Worm (Caenorhabditis elegans): ENCODE measurements around the gene vha-4.

vha-4 gene

DNA sequence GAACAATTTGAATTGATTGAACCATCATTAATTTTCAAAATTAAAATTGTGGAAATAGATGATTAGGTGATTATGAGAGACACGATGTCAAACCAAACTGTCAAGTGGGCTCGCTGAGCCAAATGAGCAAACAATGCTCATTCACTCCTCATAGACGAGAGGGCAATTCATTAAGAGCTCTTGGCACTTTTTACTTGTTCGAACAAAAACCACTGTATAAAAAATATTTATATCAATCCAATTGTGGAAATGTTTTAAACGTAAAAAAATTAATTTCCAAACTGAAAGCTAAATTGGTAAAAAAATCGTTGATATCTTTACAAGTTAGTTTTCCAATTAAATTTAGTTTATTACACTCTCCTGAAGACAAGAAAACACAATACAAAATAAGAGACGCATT, 29.4 kb downstream of the vha-4 start, which contains the start of gene acr-7:
Gene acr-7 (minus strand): TSS at position 101 of the 400 bp plus-strand sequence.
- TF ChIP-seq bed-1 (GFP tag; IDR thresholded peaks at IDR 0.05) (no peak), F57C9.4 (tag; optimal IDR thresholded peaks at IDR 0.05) (no peak), ZK185.1 (tag; optimal IDR thresholded peaks at IDR 0.05; ENCODE audit: poor library complexity, severe bottlenecking) (no peak), repo-1 (tag; optimal IDR thresholded peaks at IDR 0.05) (no peak), sptf-2 (GFP tag; optimal IDR thresholded peaks at IDR 0.05) (no peak), snpc-1.3 (tag; optimal IDR thresholded peaks at IDR 0.05; ENCODE audit: insufficient read depth) (no peak), ccch-3 (GFP tag; optimal IDR thresholded peaks at IDR 0.05) (no peak), dpl-1 (GFP tag; optimal IDR thresholded peaks at IDR 0.05) (no peak), F33H1.4 (GFP tag; IDR thresholded peaks at IDR 0.05) (no peak), xnd-1 (tag; optimal IDR thresholded peaks at IDR 0.05) (no peak), rec-8 (tag; optimal IDR thresholded peaks at IDR 0.05) (no peak), snpc-1.1 (tag; optimal IDR thresholded peaks at IDR 0.05; ENCODE audit: insufficient read depth) (no peak), die-1 (tag; optimal IDR thresholded peaks at IDR 0.05) (no peak), ztf-26 (tag; optimal IDR thresholded peaks at IDR 0.05) (no peak), Y53F4B.3 (GFP tag; IDR thresholded peaks at IDR 0.05) (no peak), lin-26 (GFP tag; IDR thresholded peaks at IDR 0.05) (no peak), unc-130 (GFP tag; optimal IDR thresholded peaks at IDR 0.05) (no peak), F10E7.11 (tag; optimal IDR thresholded peaks at IDR 0.05) (no peak), rcor-1 (GFP tag; IDR thresholded peaks at IDR 0.05) (no peak)

DNA sequence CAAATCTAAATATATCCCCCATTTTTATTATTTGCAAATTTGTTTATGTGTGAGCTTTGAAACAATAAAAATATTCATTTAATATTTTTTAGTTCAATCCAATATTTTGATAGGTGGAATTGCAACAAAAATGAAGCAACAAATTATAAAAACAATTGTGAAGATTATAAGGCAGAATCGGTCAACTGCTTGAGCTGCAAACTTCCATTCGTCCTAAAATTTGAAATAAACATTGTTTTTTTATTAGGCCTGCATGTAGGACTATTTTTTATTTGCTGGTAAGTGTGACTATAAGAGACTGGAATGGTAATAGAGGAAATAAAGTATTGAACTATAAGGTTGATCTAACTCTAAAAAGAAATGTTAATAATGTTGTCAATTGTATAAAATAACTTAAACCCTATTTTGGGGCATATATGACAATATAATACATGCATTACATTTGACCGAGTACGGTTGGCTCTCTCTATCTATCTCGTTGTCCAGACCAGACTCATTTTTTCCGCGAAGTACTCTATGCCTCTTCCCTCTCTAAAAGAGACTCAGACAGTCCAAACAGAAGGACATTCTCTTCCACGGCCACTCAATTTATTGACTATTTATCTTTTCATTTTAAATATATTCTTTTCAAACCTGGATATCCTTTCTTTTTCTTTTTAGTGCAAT, 33.4 kb downstream of the vha-4 start, which contains the start of gene T09A5.4:
Gene T09A5.4 (plus strand): TSS at position 616 of the 666 bp plus-strand sequence.
- no peak for TF ChIP-seq fkh-3 (tag; optimal IDR thresholded peaks at IDR 0.05)
- TF ChIP-seq F33H1.4 (GFP tag; IDR thresholded peaks at IDR 0.05) = no peak
- no peak for TF ChIP-seq ceh-58 (GFP tag; IDR thresholded peaks at IDR 0.05)
- TF ChIP-seq cebp-1 (GFP tag; IDR thresholded peaks at IDR 0.05) = no peak
- no peak for TF ChIP-seq cebp-1 (tag; optimal IDR thresholded peaks at IDR 0.05)
- no peak for TF ChIP-seq pbrm-1 (GFP tag; IDR thresholded peaks at IDR 0.05)
- no peak for TF ChIP-seq mxl-1 (tag; optimal IDR thresholded peaks at IDR 0.05)
- TF ChIP-seq unc-130 (GFP tag; optimal IDR thresholded peaks at IDR 0.05) = no peak
- no peak for TF ChIP-seq hmg-1.2 (GFP tag; IDR thresholded peaks at IDR 0.05)

DNA sequence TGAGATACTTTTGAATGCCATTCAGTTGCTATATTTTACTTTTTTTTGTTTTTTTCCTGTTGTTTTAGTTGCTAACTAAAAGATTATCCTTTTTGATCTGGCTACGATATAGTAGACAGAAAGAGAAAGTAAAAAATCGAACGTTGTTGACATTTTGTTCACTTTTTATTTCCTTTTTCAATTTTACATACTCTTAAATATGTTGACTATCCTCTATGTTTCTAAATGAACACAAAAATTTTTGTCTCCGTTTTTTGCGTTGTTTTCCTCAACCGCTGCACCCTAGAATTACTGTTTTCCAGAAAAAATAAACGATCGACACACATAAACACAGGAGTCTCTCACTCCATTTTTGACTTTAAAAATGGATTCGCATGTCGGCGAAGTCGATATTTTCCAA, 37.1 kb downstream of the vha-4 start, which contains the start of gene klp-3:
Gene klp-3 (plus strand): TSS at position 301 of the 400 bp plus-strand sequence.
- no peak for TF ChIP-seq cebp-1 (GFP tag; IDR thresholded peaks at IDR 0.05)
- no peak for TF ChIP-seq cebp-1 (tag; optimal IDR thresholded peaks at IDR 0.05)
- no peak for TF ChIP-seq tlf-1 (GFP tag; optimal IDR thresholded peaks at IDR 0.05)
- no peak for TF ChIP-seq Y95B8A.8 (GFP tag; IDR thresholded peaks at IDR 0.05)
- no peak for TF ChIP-seq lin-40 (tag; optimal IDR thresholded peaks at IDR 0.05)
- TF ChIP-seq lin-35 (GFP tag; optimal IDR thresholded peaks at IDR 0.05) = no peak
- no peak for TF ChIP-seq egl-44 (GFP tag; IDR thresholded peaks at IDR 0.05)
- no peak for TF ChIP-seq hmg-20 (GFP tag; IDR thresholded peaks at IDR 0.05)
- no peak for TF ChIP-seq pha-4 (tag; optimal IDR thresholded peaks at IDR 0.05)
- TF ChIP-seq ZK185.1 (tag; optimal IDR thresholded peaks at IDR 0.05; ENCODE audit: poor library complexity, severe bottlenecking) = no peak
- no peak for TF ChIP-seq snpc-1.3 (tag; optimal IDR thresholded peaks at IDR 0.05; ENCODE audit: insufficient read depth)
- no peak for TF ChIP-seq K12H6.12 (tag; optimal IDR thresholded peaks at IDR 0.05)
- no peak for TF ChIP-seq T07F8.4 (tag; optimal IDR thresholded peaks at IDR 0.05)
- no peak for TF ChIP-seq somi-1 (GFP tag; optimal IDR thresholded peaks at IDR 0.05)
- no peak for TF ChIP-seq C17E4.6 (GFP tag; IDR thresholded peaks at IDR 0.05)
- TF ChIP-seq lir-1 (GFP tag; conservative IDR thresholded peaks at IDR 0.05) = no peak
- TF ChIP-seq tbx-9 (tag; optimal IDR thresholded peaks at IDR 0.05; ENCODE audit: borderline replicate concordance) = no peak
